Worm (Caenorhabditis elegans) whole organism, mixed stage, embryonic: ENCODE measurements around the gene C39D10.8.

ENCODE experiments used
- hlh-1 ChIP-seq: fragments of 150-350 bp; optimal IDR thresholded peaks from 2 replicates; lab custom pipeline; 2014; ENCODE audit warnings: missing biosample characterization, missing genetic modification reagents, missing genetic modification characterization
- sem-2 ChIP-seq: fragments of 200-800 bp; sonication (Bioruptor generic); optimal IDR thresholded peaks from 2 replicates; lab custom pipeline; 2018; ENCODE audit warnings: mild to moderate bottlenecking, missing genetic modification characterization, missing compliant biosample characterization
- snpc-4 ChIP-seq: fragments of 150-350 bp; optimal IDR thresholded peaks from 2 replicates; lab custom pipeline; 2014; ENCODE audit warnings: missing biosample characterization, missing genetic modification characterization
- sptf-1 ChIP-seq: sonication (generic microtip); optimal IDR thresholded peaks from 2 replicates; lab custom pipeline; 2017; ENCODE audit warnings: mild to moderate bottlenecking, missing genetic modification characterization, moderate library complexity, missing compliant biosample characterization
- unc-62 ChIP-seq: fragments of 150-350 bp; optimal IDR thresholded peaks from 2 replicates; lab custom pipeline; 2014; ENCODE audit warnings: missing biosample characterization, missing genetic modification reagents, missing genetic modification characterization

DNA sequence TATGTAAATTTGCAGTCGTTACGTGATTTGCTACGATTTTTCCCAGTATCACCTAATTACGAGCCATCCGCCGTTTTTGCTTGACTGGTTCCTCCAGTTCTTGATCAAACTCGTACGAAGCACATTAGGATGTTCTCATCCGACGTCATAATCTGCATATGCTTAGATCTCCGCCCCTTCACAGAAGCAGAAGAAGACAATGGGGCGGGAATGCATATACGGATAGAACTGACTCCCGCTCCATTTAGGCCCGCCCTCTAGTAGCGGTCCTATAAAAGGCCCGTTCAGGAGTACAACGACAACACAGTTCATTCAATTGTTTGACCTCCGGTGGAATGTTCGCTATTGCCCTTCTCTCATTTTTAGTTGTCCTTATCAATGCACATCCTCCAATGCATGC lies 44.4 kb upstream of the C39D10.8 start, which contains the start of gene zig-4:
- no peak for TF ChIP-seq sptf-1 (tag; lab: Kevin White, UChicago)
- no peak for TF ChIP-seq hlh-1 (tag; lab: Kevin White, UChicago)
- TF ChIP-seq snpc-4 (tag; lab: Kevin White, UChicago): no peak
- no peak for TF ChIP-seq unc-62
- no peak for TF ChIP-seq sem-2
